Worm (Caenorhabditis elegans) whole organism, mixed stage, embryonic: ENCODE results near the gene cogc-2.
A peak's percentile ranks its signal among the peaks of the same experiment; 100 is the strongest.

Experiments used
- M03D4.4 ChIP-seq: sonication (generic microtip); optimal IDR thresholded peaks from 2 replicates; lab custom pipeline; 2017; ENCODE audit warnings: mild to moderate bottlenecking, missing genetic modification characterization, missing compliant biosample characterization
- bed-3 ChIP-seq: fragments of 200-800 bp; sonication (Bioruptor generic); optimal IDR thresholded peaks from 3 replicates; lab custom pipeline; 2018; ENCODE audit warnings: mild to moderate bottlenecking, missing genetic modification characterization, moderate library complexity, missing compliant biosample characterization
- blmp-1 ChIP-seq: fragments of 150-350 bp; optimal IDR thresholded peaks from 2 replicates; lab custom pipeline; 2014; ENCODE audit warnings: missing biosample characterization, missing genetic modification characterization
- ceh-39 ChIP-seq: fragments of 150-350 bp; optimal IDR thresholded peaks from 2 replicates; lab custom pipeline; 2014; ENCODE audit warnings: missing biosample characterization, missing genetic modification characterization
- ceh-43 ChIP-seq: fragments of 200-800 bp; sonication (Bioruptor generic); optimal IDR thresholded peaks from 2 replicates; lab custom pipeline; 2018; ENCODE audit warnings: mild to moderate bottlenecking, missing genetic modification characterization, moderate library complexity, missing compliant biosample characterization
- ceh-83 ChIP-seq: fragments of 200-800 bp; sonication (Bioruptor generic); optimal IDR thresholded peaks from 2 replicates; lab custom pipeline; 2018; ENCODE audit warnings: mild to moderate bottlenecking, missing genetic modification characterization, missing compliant biosample characterization
- ces-1 ChIP-seq: fragments of 150-350 bp; optimal IDR thresholded peaks from 2 replicates; lab custom pipeline; 2014; ENCODE audit warnings: missing biosample characterization, missing genetic modification reagents, missing genetic modification characterization
- cnd-1 ChIP-seq: fragments of 200-800 bp; sonication (Bioruptor generic); optimal IDR thresholded peaks from 2 replicates; lab custom pipeline; 2018; ENCODE audit warnings: mild to moderate bottlenecking, missing genetic modification characterization, missing compliant biosample characterization
- drap-1 ChIP-seq: fragments of 200-800 bp; sonication (Bioruptor generic); optimal IDR thresholded peaks from 3 replicates; lab custom pipeline; 2018; ENCODE audit warnings: mild to moderate bottlenecking, missing genetic modification characterization, missing compliant biosample characterization
- elt-1 ChIP-seq: sonication (generic microtip); optimal IDR thresholded peaks from 2 replicates; lab custom pipeline; 2017; ENCODE audit warnings: missing genetic modification characterization, mild to moderate bottlenecking, missing compliant biosample characterization, antibody characterized with exemption, moderate library complexity, borderline replicate concordance; ENCODE audit not compliant: insufficient read depth
- elt-3 ChIP-seq: fragments of 150-350 bp; optimal IDR thresholded peaks from 2 replicates; lab custom pipeline; 2014; ENCODE audit warnings: missing biosample characterization, missing genetic modification characterization
- flh-1 ChIP-seq: fragments of 200-800 bp; sonication (Bioruptor generic); optimal IDR thresholded peaks from 2 replicates; lab custom pipeline; 2018; ENCODE audit warnings: mild to moderate bottlenecking, missing genetic modification characterization, moderate library complexity, missing compliant biosample characterization
- ham-2 ChIP-seq: fragments of 200-800 bp; sonication (Bioruptor generic); optimal IDR thresholded peaks from 2 replicates; lab custom pipeline; 2018; ENCODE audit warnings: mild to moderate bottlenecking, missing genetic modification characterization, missing compliant biosample characterization
- hlh-1 ChIP-seq: fragments of 150-350 bp; optimal IDR thresholded peaks from 2 replicates; lab custom pipeline; 2014; ENCODE audit warnings: missing biosample characterization, missing genetic modification reagents, missing genetic modification characterization
- lin-13 ChIP-seq: fragments of 150-350 bp; optimal IDR thresholded peaks from 2 replicates; lab custom pipeline; 2014; ENCODE audit warnings: missing biosample characterization, missing genetic modification characterization
- lin-32 ChIP-seq: fragments of 200-800 bp; sonication (Bioruptor generic); optimal IDR thresholded peaks from 2 replicates; lab custom pipeline; 2018; ENCODE audit warnings: mild to moderate bottlenecking, missing genetic modification characterization, missing compliant biosample characterization
- lsy-2 ChIP-seq: fragments of 150-350 bp; optimal IDR thresholded peaks from 2 replicates; lab custom pipeline; 2014; ENCODE audit warnings: missing biosample characterization, missing genetic modification characterization
- mep-1 ChIP-seq: fragments of 150-350 bp; optimal IDR thresholded peaks from 2 replicates; lab custom pipeline; 2017; ENCODE audit warnings: missing biosample characterization, missing genetic modification reagents, missing genetic modification characterization, inconsistent platforms
- mls-2 ChIP-seq: sonication (generic microtip); optimal IDR thresholded peaks from 2 replicates; lab custom pipeline; 2016; ENCODE audit warnings: mild to moderate bottlenecking, missing genetic modification characterization, moderate library complexity, missing compliant biosample characterization
- nhr-12 ChIP-seq: fragments of 150-350 bp; optimal IDR thresholded peaks from 2 replicates; lab custom pipeline; 2014; ENCODE audit warnings: missing biosample characterization, missing genetic modification characterization
- nhr-2 ChIP-seq: fragments of 150-350 bp; optimal IDR thresholded peaks from 2 replicates; lab custom pipeline; 2014; ENCODE audit warnings: missing biosample characterization, missing genetic modification characterization
- nhr-237 ChIP-seq: fragments of 150-350 bp; optimal IDR thresholded peaks from 2 replicates; lab custom pipeline; 2014; ENCODE audit warnings: missing biosample characterization, missing genetic modification characterization
- nhr-28 ChIP-seq: fragments of 150-350 bp; optimal IDR thresholded peaks from 2 replicates; lab custom pipeline; 2014; ENCODE audit warnings: missing biosample characterization, missing genetic modification characterization
- nhr-76 ChIP-seq: sonication (generic microtip); optimal IDR thresholded peaks from 2 replicates; lab custom pipeline; 2017; ENCODE audit warnings: missing biosample characterization, missing genetic modification characterization
- pha-4 ChIP-seq: fragments of 150-350 bp; optimal IDR thresholded peaks from 2 replicates; lab custom pipeline; 2018; ENCODE audit warnings: missing biosample characterization, missing genetic modification reagents, missing genetic modification characterization
- sem-2 ChIP-seq: fragments of 200-800 bp; sonication (Bioruptor generic); optimal IDR thresholded peaks from 2 replicates; lab custom pipeline; 2018; ENCODE audit warnings: mild to moderate bottlenecking, missing genetic modification characterization, missing compliant biosample characterization
- snpc-4 ChIP-seq: fragments of 150-350 bp; optimal IDR thresholded peaks from 2 replicates; lab custom pipeline; 2014; ENCODE audit warnings: missing biosample characterization, missing genetic modification characterization
- tbx-8 ChIP-seq: fragments of 200-800 bp; sonication (Bioruptor generic); optimal IDR thresholded peaks from 2 replicates; lab custom pipeline; 2018; ENCODE audit warnings: mild to moderate bottlenecking, missing genetic modification characterization, moderate library complexity, missing compliant biosample characterization
- unc-120 ChIP-seq: sonication (generic microtip); optimal IDR thresholded peaks from 2 replicates; lab custom pipeline; 2017; ENCODE audit warnings: missing genetic modification characterization, missing compliant biosample characterization; ENCODE audit not compliant: poor library complexity, severe bottlenecking
- unc-39 ChIP-seq: fragments of 150-350 bp; optimal IDR thresholded peaks from 2 replicates; lab custom pipeline; 2014; ENCODE audit warnings: missing biosample characterization, missing genetic modification characterization
- unc-62 ChIP-seq: fragments of 150-350 bp; optimal IDR thresholded peaks from 2 replicates; lab custom pipeline; 2014; ENCODE audit warnings: missing biosample characterization, missing genetic modification reagents, missing genetic modification characterization
- zip-8 ChIP-seq: fragments of 150-350 bp; optimal IDR thresholded peaks from 2 replicates; lab custom pipeline; 2014; ENCODE audit warnings: missing biosample characterization, missing genetic modification characterization

cogc-2 gene

ce11 chrIV:7017123-7017674, 22.2 kb downstream of the cogc-2 start, which contains the start of gene gldi-4:
gldi-4 (plus strand) TSS chrIV:7017624.
- no peak for TF ChIP-seq cnd-1
- TF ChIP-seq ceh-39 (tag; lab: Kevin White, UChicago), result no peak
- TF ChIP-seq pha-4, result no peak
- no peak for TF ChIP-seq unc-120 (tag; lab: Kevin White, UChicago)
- peak; percentile 83 for TF ChIP-seq ces-1 (GFP tag; lab: Kevin White, UChicago)
- no peak for TF ChIP-seq zip-8 (tag; lab: Kevin White, UChicago)
- TF ChIP-seq mep-1, result no peak
- TF ChIP-seq nhr-2, result peak; percentile 92
- no peak for TF ChIP-seq nhr-28 (tag; lab: Kevin White, UChicago)
- TF ChIP-seq lin-13 (tag; lab: Kevin White, UChicago), result no peak
- no peak for TF ChIP-seq hlh-1 (tag; lab: Kevin White, UChicago)
- no peak for TF ChIP-seq nhr-76
- TF ChIP-seq sem-2 (GFP tag; lab: Kevin White, UChicago), result no peak
- TF ChIP-seq unc-39 (tag; lab: Kevin White, UChicago), result no peak
- no peak for TF ChIP-seq M03D4.4 (tag; lab: Kevin White, UChicago)
- no peak for TF ChIP-seq lsy-2 (tag; lab: Kevin White, UChicago)
- TF ChIP-seq mls-2 (tag; lab: Kevin White, UChicago), result peak; percentile 14
- TF ChIP-seq ceh-83 (GFP tag; lab: Kevin White, UChicago), result no peak
- no peak for TF ChIP-seq nhr-237 (tag; lab: Kevin White, UChicago)
- TF ChIP-seq flh-1 (GFP tag; lab: Kevin White, UChicago), result no peak

- TF ChIP-seq elt-3 (tag; lab: Kevin White, UChicago) (no peak), lsy-2 (tag; lab: Kevin White, UChicago) (peak; percentile 22), elt-1 (no peak), lin-13 (tag; lab: Kevin White, UChicago) (no peak), sem-2 (GFP tag; lab: Kevin White, UChicago) (no peak), unc-120 (tag; lab: Kevin White, UChicago) (peak; percentile 13), flh-1 (GFP tag; lab: Kevin White, UChicago) (no peak), nhr-237 (tag; lab: Kevin White, UChicago) (peak; percentile 62), tbx-8 (GFP tag; lab: Kevin White, UChicago) (no peak), blmp-1 (no peak), nhr-76 (no peak), ham-2 (GFP tag; lab: Kevin White, UChicago) (no peak), zip-8 (tag; lab: Kevin White, UChicago) (no peak), unc-62 (peak; percentile 48), pha-4 (no peak), ces-1 (GFP tag; lab: Kevin White, UChicago) (peak; percentile 80)
Observed at ce11 chrIV:7016502-7016901, 22.9 kb downstream of the cogc-2 start.

ce11 chrIV:7012731-7013445, 26.5 kb downstream of the cogc-2 start:
- TF ChIP-seq M03D4.4 (tag; lab: Kevin White, UChicago), result no peak
- no peak for TF ChIP-seq nhr-76
- no peak for TF ChIP-seq nhr-12 (tag; lab: Kevin White, UChicago)
- TF ChIP-seq pha-4, result no peak
- no peak for TF ChIP-seq lin-13 (tag; lab: Kevin White, UChicago)
- no peak for TF ChIP-seq unc-39 (tag; lab: Kevin White, UChicago)
- no peak for TF ChIP-seq drap-1
- no peak for TF ChIP-seq ceh-43 (GFP tag; lab: Kevin White, UChicago)
- no peak for TF ChIP-seq ham-2 (GFP tag; lab: Kevin White, UChicago)
- TF ChIP-seq zip-8 (tag; lab: Kevin White, UChicago), result no peak
- no peak for TF ChIP-seq snpc-4 (tag; lab: Kevin White, UChicago)
- no peak for TF ChIP-seq hlh-1 (tag; lab: Kevin White, UChicago)
- TF ChIP-seq elt-1, result no peak
- TF ChIP-seq lin-32, result no peak
- TF ChIP-seq lsy-2 (tag; lab: Kevin White, UChicago), result no peak
- no peak for TF ChIP-seq bed-3
- TF ChIP-seq, all 35 proteins: peak for 0

ce11 chrIV:7012214-7012613, 27.2 kb downstream of the cogc-2 start:
- peak; percentile 99 for TF ChIP-seq zip-8 (tag; lab: Kevin White, UChicago)
- TF ChIP-seq unc-62, result no peak
- TF ChIP-seq, all 35 proteins: peak for 1
